Worm (Caenorhabditis elegans) whole organism, L4 larva: ENCODE measurements around the gene Y38H6C.24.

Source experiments
- ceh-28 ChIP-seq: fragments of 150-350 bp; optimal IDR thresholded peaks from 2 replicates; lab custom pipeline; 2014; ENCODE audit warnings: missing biosample characterization, missing genetic modification reagents, missing genetic modification characterization
- ceh-62 ChIP-seq: sonication (generic microtip); optimal IDR thresholded peaks from 2 replicates; lab custom pipeline; 2017; ENCODE audit warnings: missing biosample characterization, missing genetic modification characterization
- daf-12 ChIP-seq: fragments of 150-350 bp; optimal IDR thresholded peaks from 2 replicates; lab custom pipeline; 2014; ENCODE audit warnings: missing biosample characterization, missing genetic modification reagents, missing genetic modification characterization
- duxl-1 ChIP-seq: sonication (generic microtip); optimal IDR thresholded peaks from 2 replicates; lab custom pipeline; 2016; ENCODE audit warnings: mild to moderate bottlenecking, missing genetic modification characterization, moderate library complexity, missing compliant biosample characterization; ENCODE audit not compliant: poor library complexity
- gei-8 ChIP-seq: fragments of 200-800 bp; sonication (Bioruptor generic); optimal IDR thresholded peaks from 2 replicates; lab custom pipeline; 2018; ENCODE audit warnings: mild to moderate bottlenecking, missing genetic modification characterization, missing compliant biosample characterization
- lin-13 ChIP-seq: fragments of 150-350 bp; optimal IDR thresholded peaks from 2 replicates; lab custom pipeline; 2014; ENCODE audit warnings: missing biosample characterization, missing genetic modification reagents, missing genetic modification characterization
- mep-1 ChIP-seq: fragments of 150-350 bp; sonication (generic microtip); optimal IDR thresholded peaks from 3 replicates; lab custom pipeline; 2014; ENCODE audit warnings: missing biosample characterization, missing genetic modification characterization
- nhr-48 ChIP-seq: sonication (generic microtip); optimal IDR thresholded peaks from 2 replicates; lab custom pipeline; 2016; ENCODE audit warnings: mild to moderate bottlenecking, missing genetic modification characterization, missing compliant biosample characterization
- snpc-4 ChIP-seq: fragments of 150-350 bp; optimal IDR thresholded peaks from 2 replicates; lab custom pipeline; 2014; ENCODE audit warnings: missing biosample characterization, missing genetic modification characterization
- unc-130 ChIP-seq: sonication (generic microtip); optimal IDR thresholded peaks from 2 replicates; lab custom pipeline; 2016; ENCODE audit warnings: missing genetic modification reagents, missing genetic modification characterization, missing compliant biosample characterization
- zag-1 ChIP-seq: fragments of 150-350 bp; optimal IDR thresholded peaks from 2 replicates; lab custom pipeline; 2014; ENCODE audit warnings: missing biosample characterization, missing genetic modification characterization
- ztf-11 ChIP-seq: fragments of 150-350 bp; optimal IDR thresholded peaks from 2 replicates; lab custom pipeline; 2014; ENCODE audit warnings: missing biosample characterization, missing genetic modification characterization

ce11 chrV:20517005-20517404 lies 9.2 kb upstream of the Y38H6C.24 start:
- no peak for TF ChIP-seq lin-13 (GFP tag; lab: Kevin White, UChicago)
- TF ChIP-seq zag-1 (tag; lab: Kevin White, UChicago), result no peak
- TF ChIP-seq nhr-48, result no peak
- no peak for TF ChIP-seq unc-130
- no peak for TF ChIP-seq ceh-28
- no peak for TF ChIP-seq snpc-4
- no peak for TF ChIP-seq daf-12
- no peak for TF ChIP-seq ztf-11 (tag; lab: Kevin White, UChicago)
- no peak for TF ChIP-seq gei-8 (GFP tag; lab: Kevin White, UChicago)
- TF ChIP-seq mep-1 (tag; lab: Kevin White, UChicago), result no peak
- TF ChIP-seq ceh-62 (tag; lab: Kevin White, UChicago), result no peak
- TF ChIP-seq duxl-1 (tag; lab: Kevin White, UChicago), result no peak
